Fruit fly (Drosophila melanogaster) whole organism, embryonic: ENCODE results near the gene Adck5.

ENCODE experiments used
- Blimp-1 ChIP-seq: fragments of 200-800 bp; sonication (Bioruptor generic); optimal IDR thresholded peaks from 3 replicates; lab custom pipeline; 2018; ENCODE audit warnings: missing biosample characterization, missing genetic modification characterization, mild to moderate bottlenecking, moderate library complexity, missing genetic modification reagents
- CG10431 ChIP-seq: fragments of 200-800 bp; sonication (Bioruptor generic); optimal IDR thresholded peaks from 3 replicates; lab custom pipeline; 2018; ENCODE audit warnings: missing biosample characterization, mild to moderate bottlenecking, missing genetic modification characterization
- CG11504 ChIP-seq: fragments of 200-800 bp; sonication (Bioruptor generic); optimal IDR thresholded peaks from 3 replicates; lab custom pipeline; 2019; ENCODE audit warnings: missing biosample characterization, mild to moderate bottlenecking, missing genetic modification characterization, moderate library complexity
- CG11696 ChIP-seq: fragments of 200-800 bp; sonication (Bioruptor generic); IDR thresholded peaks from 2 replicates; pipeline ENCODE4 v1.3.6; 2022; ENCODE audit warnings: missing biosample characterization, missing genetic modification characterization
- CG12391 ChIP-seq: fragments of 200-800 bp; sonication (Bioruptor generic); optimal IDR thresholded peaks from 3 replicates; lab custom pipeline; 2018; ENCODE audit warnings: missing biosample characterization, mild to moderate bottlenecking, missing genetic modification characterization, moderate library complexity
- CG13775 ChIP-seq: fragments of 200-800 bp; sonication (Bioruptor generic); optimal IDR thresholded peaks from 3 replicates; lab custom pipeline; 2017; ENCODE audit warnings: missing biosample characterization, mild to moderate bottlenecking, missing genetic modification characterization
- CG17802 ChIP-seq: fragments of 200-800 bp; sonication (Bioruptor generic); optimal IDR thresholded peaks from 2 replicates; lab custom pipeline; 2018; ENCODE audit warnings: missing biosample characterization, mild to moderate bottlenecking, missing genetic modification characterization, moderate library complexity
- CG1792 ChIP-seq: fragments of 200-800 bp; sonication (Bioruptor generic); optimal IDR thresholded peaks from 2 replicates; lab custom pipeline; 2016; ENCODE audit warnings: missing biosample characterization, missing genetic modification characterization
- CG30403 ChIP-seq: fragments of 200-800 bp; sonication (Bioruptor generic); optimal IDR thresholded peaks from 3 replicates; lab custom pipeline; 2016; ENCODE audit warnings: missing biosample characterization, missing genetic modification characterization
- CG30431 ChIP-seq: fragments of 200-800 bp; sonication (Bioruptor generic); optimal IDR thresholded peaks from 2 replicates; lab custom pipeline; 2017; ENCODE audit warnings: missing biosample characterization, missing genetic modification characterization
- CG31388 ChIP-seq: fragments of 200-800 bp; sonication (Bioruptor generic); optimal IDR thresholded peaks from 2 replicates; lab custom pipeline; 2016; ENCODE audit warnings: missing biosample characterization, missing genetic modification characterization
- CG32767 ChIP-seq: fragments of 200-800 bp; sonication (Bioruptor generic); IDR thresholded peaks from 2 replicates; pipeline ENCODE4 v1.3.6; 2022; ENCODE audit warnings: missing biosample characterization, missing genetic modification characterization
- CG6683 ChIP-seq: fragments of 200-800 bp; sonication (Bioruptor generic); optimal IDR thresholded peaks from 2 replicates; lab custom pipeline; 2017; ENCODE audit warnings: missing biosample characterization, mild to moderate bottlenecking, missing genetic modification characterization, missing genetic modification reagents
- CG6765 ChIP-seq: fragments of 200-800 bp; sonication (Bioruptor generic); optimal IDR thresholded peaks from 3 replicates; lab custom pipeline; 2017; ENCODE audit warnings: missing biosample characterization, mild to moderate bottlenecking, missing genetic modification characterization
- CG7556 ChIP-seq: fragments of 200-800 bp; sonication (Bioruptor generic); optimal IDR thresholded peaks from 2 replicates; lab custom pipeline; 2017; ENCODE audit warnings: missing biosample characterization, mild to moderate bottlenecking, missing genetic modification characterization
- CG8359 ChIP-seq: fragments of 200-800 bp; sonication (Bioruptor generic); optimal IDR thresholded peaks from 2 replicates; lab custom pipeline; 2017; ENCODE audit warnings: missing biosample characterization, mild to moderate bottlenecking, missing genetic modification characterization, borderline replicate concordance
- Deaf1 ChIP-seq: fragments of 200-800 bp; optimal IDR thresholded peaks from 3 replicates; lab custom pipeline; 2019; ENCODE audit warnings: missing biosample characterization, mild to moderate bottlenecking, missing genetic modification characterization, moderate library complexity
- Dll ChIP-seq: fragments of 200-800 bp; sonication (Bioruptor generic); IDR thresholded peaks from 4 replicates; pipeline ENCODE4 v1.3.6; 2022; ENCODE audit warnings: missing biosample characterization, missing genetic modification characterization; ENCODE audit not compliant: partially characterized antibody
- Gsc ChIP-seq: fragments of 200-800 bp; sonication (Bioruptor generic); IDR thresholded peaks from 2 replicates; pipeline ENCODE4 v1.3.6; 2022; ENCODE audit warnings: missing biosample characterization, missing genetic modification characterization
- H15 ChIP-seq: fragments of 200-800 bp; sonication (Bioruptor generic); IDR thresholded peaks from 3 replicates; pipeline ENCODE4 v1.3.6; 2022; ENCODE audit warnings: missing biosample characterization, missing genetic modification characterization
- H2.0 ChIP-seq: fragments of 200-800 bp; sonication (Bioruptor generic); IDR thresholded peaks from 2 replicates; pipeline ENCODE4 v1.3.6; 2022; ENCODE audit warnings: missing biosample characterization, missing genetic modification characterization
- HmgZ ChIP-seq: fragments of 200-800 bp; sonication (Bioruptor generic); optimal IDR thresholded peaks from 2 replicates; lab custom pipeline; 2018; ENCODE audit warnings: missing biosample characterization, mild to moderate bottlenecking, missing genetic modification characterization
- Kr ChIP-seq: fragments of 200-800 bp; sonication (Bioruptor generic); optimal IDR thresholded peaks from 2 replicates; lab custom pipeline; 2017; ENCODE audit warnings: missing biosample characterization, mild to moderate bottlenecking, missing genetic modification characterization
- Lpt ChIP-seq: fragments of >200 bp; optimal IDR thresholded peaks from 2 replicates; lab custom pipeline; 2018; ENCODE audit warnings: missing biosample characterization, missing genetic modification characterization
- Oaz ChIP-seq: fragments of 200-800 bp; sonication (Bioruptor generic); IDR thresholded peaks from 2 replicates; pipeline ENCODE4 v1.3.6; 2022; ENCODE audit warnings: missing biosample characterization, missing genetic modification characterization
- Sry-β ChIP-seq: fragments of 200-800 bp; sonication (Bioruptor generic); optimal IDR thresholded peaks from 2 replicates; lab custom pipeline; 2018; ENCODE audit warnings: missing biosample characterization, mild to moderate bottlenecking, missing genetic modification characterization, moderate library complexity
- Sry-δ ChIP-seq: fragments of 200-800 bp; sonication (Bioruptor generic); optimal IDR thresholded peaks from 2 replicates; lab custom pipeline; 2016; ENCODE audit warnings: missing biosample characterization, missing genetic modification characterization
- Tbp ChIP-seq: fragments of >200 bp; optimal IDR thresholded peaks from 2 replicates; lab custom pipeline; 2018; ENCODE audit warnings: missing biosample characterization, missing genetic modification characterization
- ab ChIP-seq: fragments of 200-800 bp; sonication (Bioruptor generic); optimal IDR thresholded peaks from 2 replicates; lab custom pipeline; 2016; ENCODE audit warnings: missing biosample characterization, missing genetic modification characterization
- br ChIP-seq: fragments of >200 bp; optimal IDR thresholded peaks from 2 replicates; lab custom pipeline; 2017
- dan ChIP-seq: fragments of 200-800 bp; sonication (Bioruptor generic); IDR thresholded peaks from 2 replicates; pipeline ENCODE4 v1.3.6; 2022; ENCODE audit warnings: missing biosample characterization, missing genetic modification characterization
- eyg ChIP-seq: fragments of 200-800 bp; sonication (Bioruptor generic); optimal IDR thresholded peaks from 3 replicates; lab custom pipeline; 2016; ENCODE audit warnings: missing biosample characterization, missing genetic modification characterization
- fd102C ChIP-seq: fragments of 200-800 bp; sonication (Bioruptor generic); optimal IDR thresholded peaks from 2 replicates; lab custom pipeline; 2018; ENCODE audit warnings: missing biosample characterization, mild to moderate bottlenecking, missing genetic modification characterization, moderate library complexity
- gce ChIP-seq: fragments of 200-800 bp; sonication (Bioruptor generic); IDR thresholded peaks from 3 replicates; pipeline ENCODE4 v1.3.6; 2022; ENCODE audit warnings: missing biosample characterization, missing genetic modification characterization
- gcm ChIP-seq: fragments of 200-800 bp; sonication (Bioruptor generic); optimal IDR thresholded peaks from 2 replicates; lab custom pipeline; 2019; ENCODE audit warnings: missing biosample characterization, mild to moderate bottlenecking, missing genetic modification characterization, moderate library complexity
- gfzf ChIP-seq: fragments of 200-800 bp; sonication (Bioruptor generic); optimal IDR thresholded peaks from 2 replicates; lab custom pipeline; 2016; ENCODE audit warnings: missing biosample characterization, mild to moderate bottlenecking, missing genetic modification characterization, moderate library complexity
- jing ChIP-seq: fragments of 200-800 bp; sonication (Bioruptor generic); optimal IDR thresholded peaks from 2 replicates; lab custom pipeline; 2018; ENCODE audit warnings: missing biosample characterization, mild to moderate bottlenecking, missing genetic modification characterization
- lmd ChIP-seq: fragments of 200-800 bp; sonication (Bioruptor generic); IDR thresholded peaks from 2 replicates; pipeline ENCODE4 v1.3.6; 2022; ENCODE audit warnings: missing biosample characterization, missing genetic modification characterization
- luna ChIP-seq: fragments of 200-800 bp; sonication (Bioruptor generic); optimal IDR thresholded peaks from 2 replicates; lab custom pipeline; 2016; ENCODE audit warnings: missing biosample characterization, missing genetic modification characterization
- nau ChIP-seq: fragments of 200-800 bp; sonication (Bioruptor generic); optimal IDR thresholded peaks from 3 replicates; lab custom pipeline; 2017; ENCODE audit warnings: missing biosample characterization, mild to moderate bottlenecking, missing genetic modification characterization, missing genetic modification reagents
- org-1 ChIP-seq: fragments of 200-800 bp; sonication (Bioruptor generic); optimal IDR thresholded peaks from 2 replicates; lab custom pipeline; 2017; ENCODE audit warnings: missing biosample characterization, missing genetic modification characterization
- repo ChIP-seq: fragments of 200-800 bp; sonication (Bioruptor generic); optimal IDR thresholded peaks from 2 replicates; lab custom pipeline; 2016; ENCODE audit warnings: missing biosample characterization, missing genetic modification characterization
- run ChIP-seq: fragments of 200-800 bp; sonication (Bioruptor generic); optimal IDR thresholded peaks from 3 replicates; lab custom pipeline; 2018; ENCODE audit warnings: missing biosample characterization, mild to moderate bottlenecking, missing genetic modification characterization
- tna ChIP-seq: fragments of 200-800 bp; sonication (Bioruptor generic); IDR thresholded peaks from 2 replicates; pipeline ENCODE4 v1.3.6; 2022; ENCODE audit warnings: missing biosample characterization, missing genetic modification characterization; ENCODE audit not compliant: partially characterized antibody
- toy ChIP-seq: fragments of 200-800 bp; sonication (Bioruptor generic); IDR thresholded peaks from 2 replicates; pipeline ENCODE4 v1.3.6; 2022; ENCODE audit warnings: missing biosample characterization, missing genetic modification characterization
- unc-4 ChIP-seq: fragments of 200-800 bp; sonication (Bioruptor generic); IDR thresholded peaks from 2 replicates; pipeline ENCODE4 v1.3.6; 2022; ENCODE audit warnings: missing biosample characterization, missing genetic modification characterization; ENCODE audit not compliant: partially characterized antibody

The Adck5 gene

dm6 chr3L:11169299-11170181 lies at the start of gene Adck5, which contains the start of gene wls (continued):
- no peak for TF ChIP-seq CG32767 (GFP tag; lab: Robert Waterston, UW)
- no peak for TF ChIP-seq CG8359 (GFP tag; lab: Kevin White, UChicago)
- TF ChIP-seq CG11696 (GFP tag; lab: Robert Waterston, UW), result no peak
- no peak for TF ChIP-seq br (lab: Kevin White, UChicago)
- TF ChIP-seq tna (GFP tag; lab: Robert Waterston, UW), result no peak
- no peak for TF ChIP-seq run (tag; lab: Kevin White, UChicago)
- no peak for TF ChIP-seq Tbp (GFP tag; lab: Kevin White, UChicago)
- TF ChIP-seq nau (GFP tag; lab: Kevin White, UChicago), result no peak
- TF ChIP-seq Dll (GFP tag; lab: Robert Waterston, UW), result no peak
- TF ChIP-seq CG30431 (GFP tag; lab: Kevin White, UChicago), result peak; percentile 20
- peak; percentile 26 for TF ChIP-seq gcm (GFP tag; lab: Kevin White, UChicago)
- peak; percentile 40 for TF ChIP-seq eyg (GFP tag; lab: Kevin White, UChicago)
- TF ChIP-seq CG31388 (GFP tag; lab: Kevin White, UChicago), result no peak
- TF ChIP-seq CG17802 (tag; lab: Kevin White, UChicago), result no peak
- TF ChIP-seq CG12391 (tag; lab: Kevin White, UChicago), result peak; percentile 62
- no peak for TF ChIP-seq lmd (GFP tag; lab: Robert Waterston, UW)
- no peak for TF ChIP-seq ab
- no peak for TF ChIP-seq CG1792
- no peak for TF ChIP-seq Lpt
- peak; percentile 37 for TF ChIP-seq CG30403 (GFP tag; lab: Kevin White, UChicago)
- 0 out of 2 replicates have a peak, but pooled peaks have one; percentile 16 for TF ChIP-seq H2.0 (GFP tag; lab: Robert Waterston, UW)
- TF ChIP-seq jing, result no peak
- TF ChIP-seq CG13775, result peak; percentile 58
- TF ChIP-seq fd102C, result no peak
- TF ChIP-seq CG6683 (GFP tag; lab: Kevin White, UChicago), result peak; percentile 39
- no peak for TF ChIP-seq Gsc
- no peak for TF ChIP-seq H15 (GFP tag; lab: Robert Waterston, UW)
- TF ChIP-seq Kr (GFP tag; lab: Kevin White, UChicago), result no peak
- TF ChIP-seq Sry-β (GFP tag; lab: Kevin White, UChicago), result no peak
- no peak for TF ChIP-seq Deaf1
- peak; percentile 25 for TF ChIP-seq Sry-δ
- TF ChIP-seq unc-4, result no peak
- TF ChIP-seq Oaz (GFP tag; lab: Robert Waterston, UW), result no peak
- TF ChIP-seq toy, result no peak
- TF ChIP-seq gce (GFP tag; lab: Robert Waterston, UW), result peak; percentile 64; the same call in 1 of the 3 replicates
- TF ChIP-seq CG7556 (GFP tag; lab: Kevin White, UChicago), result no peak
- no peak for TF ChIP-seq repo (GFP tag; lab: Kevin White, UChicago)
- TF ChIP-seq dan (GFP tag; lab: Robert Waterston, UW), result no peak
- TF ChIP-seq org-1 (GFP tag; lab: Kevin White, UChicago), result peak; percentile 25
- TF ChIP-seq luna (GFP tag; lab: Kevin White, UChicago), result no peak
- TF ChIP-seq gfzf, result peak; percentile 83
- TF ChIP-seq CG10431 (GFP tag; lab: Kevin White, UChicago), result no peak
- TF ChIP-seq Blimp-1 (GFP tag; lab: Kevin White, UChicago), result no peak
- peak; percentile 73 for TF ChIP-seq CG6765 (GFP tag; lab: Kevin White, UChicago)
- TF ChIP-seq HmgZ (tag; lab: Kevin White, UChicago), result peak; percentile 44
- no peak for TF ChIP-seq CG11504 (tag; lab: Kevin White, UChicago)
